Fruit fly (Drosophila melanogaster) whole organism: Measurements from ENCODE around the gene CG34183.

Source experiments
- pan ChIP-seq: fragments of >200 bp; optimal IDR thresholded peaks from 2 replicates; lab custom pipeline; 2017
- usp ChIP-seq: fragments of >200 bp; optimal IDR thresholded peaks from 2 replicates; lab custom pipeline; 2017; ENCODE audit warnings: missing biosample characterization, missing genetic modification characterization, mixed read lengths

DNA sequence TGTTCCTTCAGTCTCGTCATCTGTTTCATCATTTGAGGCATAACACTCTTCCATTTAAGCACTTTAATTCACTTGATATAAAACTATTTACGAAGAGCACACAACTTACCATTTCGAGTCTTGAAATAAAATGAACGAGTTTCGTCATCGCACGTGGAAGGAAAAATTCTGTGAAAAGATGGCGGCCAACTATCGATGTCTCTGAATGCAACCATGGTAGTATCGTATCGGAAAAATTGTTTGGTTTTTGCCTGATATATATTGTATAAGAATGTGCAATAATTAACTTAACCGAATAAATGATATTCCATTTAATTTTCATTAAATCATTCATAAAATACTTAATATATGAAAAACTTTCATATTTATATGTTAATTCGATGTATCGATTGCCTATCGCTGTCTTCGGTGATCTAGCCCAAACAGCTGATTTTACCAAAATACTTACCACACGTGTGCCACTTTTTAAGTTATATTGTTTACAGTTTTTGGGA lies 4.3 kb upstream of the CG34183 start, which contains the start of gene Bka:
- TF ChIP-seq usp (GFP tag; lab: Kevin White, UChicago): no peak
- TF ChIP-seq pan: no peak
